Fruit fly (Drosophila melanogaster): Measurements from ENCODE around the gene ath.

Gene ath

DNA sequence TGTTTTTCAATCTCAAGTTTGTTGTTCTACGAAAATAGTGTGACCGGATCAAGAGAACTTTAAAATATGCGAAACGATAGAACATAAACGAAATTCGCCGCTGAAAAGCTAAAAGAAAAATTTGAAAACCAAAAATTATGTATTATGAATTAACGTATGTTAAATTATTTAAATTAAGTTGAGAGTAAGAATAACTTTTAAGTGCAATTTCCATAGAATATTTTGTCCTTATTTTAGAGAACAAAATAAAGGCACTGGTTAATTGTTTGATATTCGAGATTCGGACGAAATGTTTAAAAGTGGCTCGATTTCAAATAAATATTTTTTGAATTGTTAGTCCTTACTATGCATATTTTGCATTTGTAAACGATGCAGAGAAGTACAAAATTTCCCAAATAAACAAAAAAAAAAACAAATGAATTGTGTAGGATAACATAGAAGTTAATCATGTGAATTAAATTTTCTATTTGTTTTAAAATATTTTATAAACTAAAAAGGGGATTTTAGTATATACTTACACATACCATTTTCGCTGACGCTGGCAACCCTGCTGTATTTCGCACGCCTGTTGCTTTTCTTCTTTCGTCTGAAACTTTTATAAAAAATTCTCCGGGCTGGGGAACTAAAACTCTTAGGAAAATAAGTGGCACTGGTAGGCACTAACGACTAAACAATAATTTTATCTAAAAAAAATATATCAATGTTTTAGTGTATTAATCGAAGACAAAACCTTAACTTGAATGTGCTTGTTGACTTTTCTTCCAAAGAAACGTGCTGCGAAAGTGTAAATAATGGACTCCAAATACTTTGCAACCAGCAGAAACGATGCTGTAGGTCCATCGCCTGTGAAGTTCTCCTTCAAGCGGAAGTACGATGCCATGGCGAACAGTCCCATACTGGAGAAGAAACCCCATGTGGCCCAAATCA is at the start of gene ath, which contains the start of gene CG5727:
ath (plus strand) TSS at position 513 of the 927 bp plus-strand sequence.
CG5727 (minus strand) TSS at position 51 of the 927 bp plus-strand sequence.
- no peak for TF ChIP-seq CTCF (optimal IDR thresholded peaks at IDR 0.05)
- TF ChIP-seq CG8478 (optimal IDR thresholded peaks at IDR 0.05), result no peak

DNA sequence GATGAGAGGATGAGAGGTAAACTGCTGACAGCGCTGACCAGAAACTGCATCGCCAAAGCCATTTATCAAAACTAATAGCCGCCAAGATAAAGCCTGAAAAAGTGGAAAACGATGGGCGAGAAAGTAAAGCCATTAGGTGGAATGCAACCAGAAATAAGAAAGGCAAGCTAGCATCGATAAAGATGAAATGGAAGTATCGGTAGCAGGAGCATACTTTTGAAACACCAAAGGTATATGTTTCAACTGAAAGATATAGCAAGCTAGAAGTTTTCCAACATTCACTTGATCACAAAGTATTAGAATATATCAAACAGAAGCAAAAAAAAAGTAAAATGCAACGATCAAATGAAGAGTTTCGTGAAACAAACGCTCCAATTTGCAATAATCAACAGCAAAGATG is 38.5 kb upstream of the ath start, which contains the start of gene CG13137:
CG13137 (plus strand) TSS at position 301 of the 400 bp plus-strand sequence.
- TF ChIP-seq CG8478 (optimal IDR thresholded peaks at IDR 0.05), result no peak
- no peak for TF ChIP-seq CTCF (optimal IDR thresholded peaks at IDR 0.05)

DNA sequence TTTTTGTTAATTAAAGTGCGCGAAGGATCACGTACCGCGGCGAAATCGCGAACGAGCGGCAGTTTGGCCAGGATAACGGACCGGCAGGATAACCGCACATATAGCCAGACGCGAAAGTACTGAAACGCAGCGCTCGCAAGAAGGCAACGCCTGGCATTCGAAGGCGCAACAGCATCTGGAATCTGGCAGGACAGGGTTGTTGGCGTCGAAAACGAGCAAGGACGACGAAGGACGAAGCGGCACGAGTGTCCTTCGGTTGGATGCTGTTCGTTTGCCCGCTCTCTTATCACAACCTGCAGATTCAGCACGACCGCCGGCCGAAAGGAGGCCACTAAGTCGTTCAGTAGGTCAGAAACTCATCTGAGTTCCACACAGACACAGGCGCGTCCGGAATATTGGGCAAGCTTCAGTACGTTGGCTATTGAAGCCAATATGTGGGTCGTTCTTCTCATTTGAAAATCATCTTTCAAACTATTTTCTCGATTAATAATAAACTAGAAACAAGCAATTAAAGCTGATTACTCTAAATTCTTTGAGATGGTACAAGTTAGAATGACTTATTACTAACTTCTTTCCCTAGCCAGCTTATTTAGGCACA is 30.7 kb upstream of the ath start, which contains the start of gene CG44153:
CG44153 (minus strand) TSS at position 75 of the 598 bp plus-strand sequence.
- no peak for TF ChIP-seq CG8478 (optimal IDR thresholded peaks at IDR 0.05)
- TF ChIP-seq CTCF (optimal IDR thresholded peaks at IDR 0.05), result no peak

DNA sequence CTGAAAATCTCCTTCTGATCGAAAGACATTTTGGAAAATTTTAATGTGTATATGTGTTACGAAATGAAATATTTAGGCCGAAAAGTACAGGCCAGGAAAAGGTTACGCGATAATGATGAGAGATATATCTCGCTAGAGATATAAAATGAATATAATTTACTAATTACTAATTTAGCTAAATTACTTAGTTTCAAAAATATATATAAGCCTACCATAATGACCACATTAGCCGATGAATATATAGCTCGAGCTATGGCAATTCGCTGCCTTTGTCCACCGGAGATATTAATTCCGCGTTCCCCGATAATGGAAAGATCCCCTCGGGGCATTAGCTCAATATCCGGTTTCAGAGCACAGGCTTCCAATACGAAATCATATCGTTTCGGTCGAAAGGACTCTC is 19.5 kb upstream of the ath start, which contains the start of gene Fum4:
Fum4 (minus strand) TSS at position 101 of the 400 bp plus-strand sequence.
- no peak for TF ChIP-seq CG8478 (optimal IDR thresholded peaks at IDR 0.05)
- no peak for TF ChIP-seq CTCF (optimal IDR thresholded peaks at IDR 0.05)

DNA sequence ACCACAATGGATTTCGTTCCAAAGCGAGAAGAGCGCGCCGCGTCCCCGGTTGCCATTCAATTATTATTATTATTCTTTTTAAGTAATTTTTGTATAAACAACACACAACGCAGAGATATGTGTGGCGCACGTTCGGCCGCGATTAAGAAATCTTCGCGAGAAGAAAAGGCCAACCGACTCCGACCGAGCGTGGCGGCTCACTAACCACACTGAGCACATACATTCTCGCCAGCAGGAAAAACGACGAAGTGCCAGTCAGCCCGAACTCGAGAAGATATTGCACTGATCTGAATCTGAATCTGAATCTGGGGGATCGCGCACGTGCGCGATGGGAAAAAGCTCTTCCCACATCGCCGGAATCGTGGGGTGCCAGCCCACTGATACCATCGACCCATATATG is 12.0 kb upstream of the ath start, which contains the start of gene Sur:
Sur (minus strand) TSS at position 207 of the 400 bp plus-strand sequence.
- no peak for TF ChIP-seq CTCF (optimal IDR thresholded peaks at IDR 0.05)
- TF ChIP-seq CG8478 (optimal IDR thresholded peaks at IDR 0.05), result no peak

DNA sequence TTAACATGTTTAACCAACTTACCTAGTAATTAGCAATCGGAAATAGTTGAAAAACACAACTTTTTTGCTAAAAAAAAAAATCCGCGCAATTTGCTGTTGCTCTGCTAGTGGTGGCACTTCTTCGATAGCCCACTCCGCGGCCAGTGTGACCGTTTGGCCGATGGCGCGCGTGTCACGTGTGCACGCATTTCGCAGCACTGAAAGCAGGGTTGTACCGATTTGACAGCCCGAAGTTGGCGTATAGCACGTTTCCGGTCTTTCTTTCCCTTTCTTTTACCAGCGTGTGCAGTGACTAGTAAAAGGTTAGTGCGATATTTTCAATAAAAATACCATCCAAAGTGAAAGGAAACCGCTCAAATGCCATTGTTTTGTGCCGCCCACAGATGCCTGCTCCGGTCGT is 10.1 kb upstream of the ath start, which contains the start of the genes Ripalpha and RpL7:
Ripalpha (minus strand) TSS at position 128 of the 400 bp plus-strand sequence.
RpL7 (plus strand) TSS at position 158 of the 400 bp plus-strand sequence.
- peak; percentile 34 to 52 for TF ChIP-seq CTCF (optimal IDR thresholded peaks at IDR 0.05)
- TF ChIP-seq CG8478 (optimal IDR thresholded peaks at IDR 0.05), result no peak

DNA sequence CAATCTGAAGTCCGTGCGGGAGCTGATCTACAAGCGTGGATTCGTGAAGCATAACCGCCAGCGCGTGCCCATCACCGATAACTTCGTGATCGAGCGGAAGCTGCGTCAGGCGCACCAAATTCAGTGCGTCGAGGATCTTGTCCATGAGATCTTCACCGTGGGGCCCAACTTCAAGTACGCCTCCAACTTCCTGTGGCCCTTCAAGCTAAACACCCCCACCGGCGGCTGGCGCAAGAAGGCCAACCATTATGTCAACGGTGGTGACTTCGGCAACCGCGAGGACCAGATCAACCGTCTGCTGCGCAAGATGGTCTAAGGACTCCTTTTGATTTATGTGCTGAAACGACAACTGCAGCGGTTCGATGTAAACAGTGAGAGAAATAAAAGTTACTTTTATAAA is 9.2 kb upstream of the ath start:
- no peak for TF ChIP-seq CTCF (optimal IDR thresholded peaks at IDR 0.05)
- TF ChIP-seq CG8478 (optimal IDR thresholded peaks at IDR 0.05), result no peak

DNA sequence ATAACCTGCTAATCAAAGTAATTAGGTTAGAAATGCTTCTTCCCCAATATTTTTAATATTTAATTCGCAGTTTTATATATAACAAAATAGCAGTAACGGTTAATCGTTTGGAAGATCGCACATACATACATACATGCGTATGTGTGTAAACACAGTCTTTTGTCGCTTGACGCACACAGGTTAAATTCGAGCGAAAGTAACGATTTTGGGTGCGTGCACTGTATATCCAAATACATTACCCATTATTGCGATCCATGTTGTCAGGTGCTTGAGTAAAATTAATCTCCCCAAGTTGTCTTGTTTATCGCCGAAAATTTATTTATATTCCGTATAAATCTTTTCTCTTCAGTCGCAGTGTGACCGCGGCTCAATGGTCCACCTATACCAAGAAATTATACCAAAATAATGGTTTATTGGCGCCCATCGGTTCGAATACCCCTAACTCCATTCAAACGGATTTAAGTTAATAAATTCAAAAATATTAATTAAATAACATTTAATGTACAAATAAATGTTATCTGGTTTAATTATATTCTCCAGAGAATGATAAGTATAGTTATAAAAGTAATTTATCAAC is 6.9 kb upstream of the ath start, which contains the start of gene CG34159:
CG34159 (minus strand) TSS at position 385 of the 577 bp plus-strand sequence.
- TF ChIP-seq CTCF (optimal IDR thresholded peaks at IDR 0.05) (no peak), CG8478 (optimal IDR thresholded peaks at IDR 0.05) (no peak)

DNA sequence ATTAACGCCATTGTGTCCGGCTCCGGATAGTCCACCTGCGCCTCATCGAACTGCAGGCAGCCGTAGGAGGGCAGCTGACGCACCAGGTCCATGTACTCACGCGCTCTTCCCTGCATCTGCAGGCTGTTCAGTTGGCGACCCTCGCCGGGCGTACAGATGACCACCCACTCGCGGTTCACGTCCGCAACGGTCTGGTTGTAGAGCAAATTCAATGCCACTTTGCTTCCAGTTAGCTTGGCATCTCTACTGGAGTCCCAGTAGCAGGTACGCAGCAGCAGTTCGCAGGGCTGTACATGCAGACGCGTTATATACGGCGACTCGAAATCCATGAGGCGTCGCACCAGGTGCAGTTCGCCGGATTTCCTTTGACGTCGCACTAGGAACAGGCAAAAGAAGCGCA is 5.0 kb upstream of the ath start:
- TF ChIP-seq CG8478 (optimal IDR thresholded peaks at IDR 0.05) (no peak), CTCF (optimal IDR thresholded peaks at IDR 0.05) (no peak)

DNA sequence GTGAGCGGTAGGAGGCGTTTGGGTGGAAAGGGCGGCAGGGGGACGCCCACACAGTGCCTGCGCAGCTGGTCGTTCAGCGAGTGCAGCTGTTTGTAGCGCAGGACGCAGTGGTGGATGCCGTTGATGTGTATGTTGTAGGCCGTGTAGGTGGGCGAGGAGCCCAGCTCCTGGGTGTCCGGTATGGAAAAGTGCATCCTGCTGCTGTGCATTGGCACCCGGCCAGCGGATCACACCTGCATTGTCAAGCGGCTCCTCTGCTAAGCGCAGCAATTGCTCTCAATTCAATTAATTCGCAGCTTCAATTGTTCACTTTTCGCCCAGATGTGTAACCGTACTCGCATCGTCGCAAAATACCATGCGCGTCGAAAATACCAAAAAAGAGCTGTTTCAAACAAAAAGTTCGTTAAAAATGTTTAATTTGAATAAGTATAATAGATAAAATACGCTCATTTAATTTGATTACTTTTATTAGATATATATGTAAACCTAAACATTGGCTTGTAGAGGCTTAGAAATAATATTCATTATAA is 4.2 kb upstream of the ath start, which contains the start of gene Snx17:
Snx17 (minus strand) TSS at position 329 of the 530 bp plus-strand sequence.
- no peak for TF ChIP-seq CG8478 (optimal IDR thresholded peaks at IDR 0.05)
- TF ChIP-seq CTCF (optimal IDR thresholded peaks at IDR 0.05), result no peak

DNA sequence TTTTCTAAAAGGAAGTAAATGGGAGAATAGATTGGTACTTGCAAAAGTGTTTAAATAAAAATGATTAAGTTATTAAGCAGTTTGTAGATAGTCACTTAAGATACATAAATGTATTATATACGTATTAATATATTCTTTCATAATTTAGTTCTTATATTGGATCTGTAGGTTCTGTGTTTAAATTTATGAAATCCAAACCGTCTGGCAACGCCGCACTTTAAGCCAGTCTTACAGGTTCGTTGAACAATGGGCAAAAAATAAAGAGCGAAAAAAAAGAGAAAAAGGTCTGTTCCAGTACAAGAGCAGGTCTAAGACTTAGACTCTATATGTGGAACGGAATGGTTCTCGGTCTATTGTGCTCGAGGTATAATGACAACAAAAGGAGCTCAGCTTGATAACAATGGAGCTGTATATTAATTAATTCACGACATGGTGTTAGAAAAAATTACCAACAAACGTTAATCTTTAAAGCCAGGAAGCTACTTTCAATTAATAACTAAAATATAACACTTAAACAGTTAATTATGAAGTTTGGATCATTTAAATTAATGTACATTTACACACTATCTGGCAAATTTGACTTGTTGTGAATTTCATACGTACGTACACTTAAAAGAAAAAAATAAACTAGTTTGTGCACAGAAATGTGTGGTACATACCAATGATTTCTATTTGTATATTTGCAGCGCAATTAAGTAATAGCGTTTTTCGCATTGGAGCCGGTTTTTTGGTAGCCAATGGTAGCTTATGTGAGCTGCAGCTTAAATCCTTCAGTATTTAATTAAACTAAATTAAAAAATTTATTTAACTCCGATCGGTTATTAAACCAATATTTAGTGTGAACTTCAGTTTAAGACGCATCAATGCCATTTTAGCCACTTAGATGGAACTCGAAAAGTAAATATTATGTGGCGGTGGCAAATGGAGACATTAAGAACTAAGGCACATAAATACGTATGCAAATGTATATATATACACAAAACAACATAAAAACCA is 1.8 kb upstream of the ath start, which contains the start of gene CG5731:
CG5731 (minus strand) TSS at position 946 of the 996 bp plus-strand sequence.
- TF ChIP-seq CTCF (optimal IDR thresholded peaks at IDR 0.05), result no peak
- TF ChIP-seq CG8478 (optimal IDR thresholded peaks at IDR 0.05), result no peak

DNA sequence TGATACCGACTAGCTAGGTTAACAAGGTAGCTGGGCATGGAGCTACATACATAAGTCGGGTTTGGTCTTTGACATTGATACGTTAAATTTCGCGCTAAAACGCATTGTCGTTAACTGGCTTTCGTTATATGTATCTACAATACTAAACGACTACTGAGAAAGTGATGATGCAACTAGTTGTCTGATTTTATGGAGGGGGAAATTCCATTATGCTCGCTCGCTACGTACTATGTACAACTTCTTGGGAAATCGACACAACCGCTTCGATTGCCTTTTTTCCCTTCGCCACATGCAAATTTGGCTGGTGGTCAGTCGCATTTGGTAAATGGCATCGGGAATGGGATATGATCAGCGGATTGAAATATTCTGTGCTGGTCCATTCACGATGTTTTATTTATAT is 9.1 kb downstream of the ath start:
- TF ChIP-seq CTCF (optimal IDR thresholded peaks at IDR 0.05) (no peak), CG8478 (optimal IDR thresholded peaks at IDR 0.05) (no peak)
